Worm (Caenorhabditis elegans) whole organism, L4 larva: ENCODE measurements around the gene C36C5.14.
A peak's percentile ranks its signal among the peaks of the same experiment; 100 is the strongest.

Experiments used
- D1046.2 ChIP-seq: fragments of 200-800 bp; sonication (Bioruptor generic); IDR thresholded peaks from 2 replicates; pipeline ENCODE4 v1.3.6; 2022; ENCODE audit warnings: missing genetic modification characterization, missing compliant biosample characterization
- F26F4.8 ChIP-seq: fragments of 200-800 bp; sonication (Bioruptor generic); conservative IDR thresholded peaks from 2 replicates; pipeline ENCODE4 v1.3.6; 2022; ENCODE audit warnings: missing genetic modification characterization, missing compliant biosample characterization
- F44E2.7 ChIP-seq: fragments of 200-800 bp; sonication (Bioruptor generic); IDR thresholded peaks from 2 replicates; pipeline ENCODE4 v2.1.2; 2022; ENCODE audit warnings: missing genetic modification characterization, missing compliant biosample characterization
- T26A8.4 ChIP-seq: fragments of 200-800 bp; sonication (Bioruptor generic); IDR thresholded peaks from 2 replicates; pipeline ENCODE4 v1.3.6; 2022; ENCODE audit warnings: missing genetic modification characterization, missing compliant biosample characterization
- Y5F2A.4 ChIP-seq: fragments of 200-800 bp; sonication (Bioruptor generic); optimal IDR thresholded peaks from 2 replicates; lab custom pipeline; 2018; ENCODE audit warnings: mild to moderate bottlenecking, missing genetic modification characterization, missing compliant biosample characterization
- ZK337.2 ChIP-seq: fragments of 200-800 bp; sonication (Bioruptor generic); IDR thresholded peaks from 2 replicates; pipeline ENCODE4 v1.3.6; 2022; ENCODE audit warnings: missing genetic modification reagents, missing genetic modification characterization, missing compliant biosample characterization
- aly-2 ChIP-seq: sonication (generic microtip); optimal IDR thresholded peaks from 2 replicates; lab custom pipeline; 2018; ENCODE audit warnings: missing biosample characterization, missing genetic modification characterization
- ama-1 ChIP-seq: fragments of 150-350 bp; optimal IDR thresholded peaks from 2 replicates; lab custom pipeline; 2014; ENCODE audit warnings: inconsistent platforms, mixed read lengths
- attf-4 ChIP-seq: sonication (generic microtip); optimal IDR thresholded peaks from 3 replicates; lab custom pipeline; 2017; ENCODE audit warnings: missing biosample characterization, missing genetic modification characterization
- ceh-20 ChIP-seq: fragments of 200-800 bp; sonication (Bioruptor generic); IDR thresholded peaks from 2 replicates; pipeline ENCODE4 v1.3.6; 2022; ENCODE audit warnings: missing genetic modification reagents, missing genetic modification characterization, missing compliant biosample characterization
- ceh-28 ChIP-seq: fragments of 150-350 bp; optimal IDR thresholded peaks from 2 replicates; lab custom pipeline; 2014; ENCODE audit warnings: missing biosample characterization, missing genetic modification reagents, missing genetic modification characterization
- ceh-32 ChIP-seq: sonication (generic microtip); optimal IDR thresholded peaks from 2 replicates; lab custom pipeline; 2016; ENCODE audit warnings: mild to moderate bottlenecking, missing genetic modification characterization, missing compliant biosample characterization; ENCODE audit not compliant: poor library complexity
- ceh-44 ChIP-seq: fragments of 200-800 bp; sonication (Bioruptor generic); IDR thresholded peaks from 2 replicates; pipeline ENCODE4 v1.3.6; 2022; ENCODE audit warnings: missing genetic modification reagents, missing genetic modification characterization, missing compliant biosample characterization
- ceh-82 ChIP-seq: sonication (generic microtip); optimal IDR thresholded peaks from 2 replicates; lab custom pipeline; 2017; ENCODE audit warnings: missing biosample characterization, missing genetic modification characterization
- ces-1 ChIP-seq: fragments of 150-350 bp; sonication (generic microtip); optimal IDR thresholded peaks from 4 replicates; lab custom pipeline; 2014; ENCODE audit warnings: missing biosample characterization, missing genetic modification reagents, missing genetic modification characterization
- cey-2 ChIP-seq: sonication (generic microtip); optimal IDR thresholded peaks from 3 replicates; lab custom pipeline; 2017; ENCODE audit warnings: missing genetic modification characterization, mild to moderate bottlenecking, missing compliant biosample characterization, antibody characterized with exemption, borderline replicate concordance; ENCODE audit not compliant: insufficient read depth
- ctbp-1 ChIP-seq: fragments of 200-800 bp; sonication (Bioruptor generic); IDR thresholded peaks from 2 replicates; pipeline ENCODE4 v1.3.6; 2022; ENCODE audit warnings: missing genetic modification reagents, missing genetic modification characterization, missing compliant biosample characterization
- daf-12 ChIP-seq: fragments of 150-350 bp; optimal IDR thresholded peaks from 2 replicates; lab custom pipeline; 2014; ENCODE audit warnings: missing biosample characterization, missing genetic modification reagents, missing genetic modification characterization
- daf-8 ChIP-seq: fragments of 200-800 bp; sonication (Bioruptor generic); IDR thresholded peaks from 2 replicates; pipeline ENCODE4 v1.3.6; 2022; ENCODE audit warnings: missing genetic modification characterization, missing compliant biosample characterization
- dmd-8 ChIP-seq: fragments of 200-800 bp; sonication (Bioruptor generic); IDR thresholded peaks from 2 replicates; pipeline ENCODE4 v1.3.6; 2022; ENCODE audit warnings: missing genetic modification characterization, missing compliant biosample characterization
- duxl-1 ChIP-seq: sonication (generic microtip); optimal IDR thresholded peaks from 2 replicates; lab custom pipeline; 2016; ENCODE audit warnings: mild to moderate bottlenecking, missing genetic modification characterization, moderate library complexity, missing compliant biosample characterization; ENCODE audit not compliant: poor library complexity
- fkh-10 ChIP-seq: fragments of 150-350 bp; optimal IDR thresholded peaks from 2 replicates; lab custom pipeline; 2014; ENCODE audit warnings: missing biosample characterization, missing genetic modification reagents, missing genetic modification characterization
- fos-1 ChIP-seq: fragments of 150-350 bp; optimal IDR thresholded peaks from 2 replicates; lab custom pipeline; 2014; ENCODE audit warnings: missing biosample characterization, missing genetic modification characterization
- hmg-1.1 ChIP-seq: fragments of 200-800 bp; sonication (Bioruptor generic); IDR thresholded peaks from 2 replicates; pipeline ENCODE4 v1.3.6; 2022; ENCODE audit warnings: missing genetic modification reagents, missing genetic modification characterization, missing compliant biosample characterization
- lim-7 ChIP-seq: fragments of 200-800 bp; sonication (Bioruptor generic); IDR thresholded peaks from 2 replicates; pipeline ENCODE4 v1.3.6; 2022; ENCODE audit warnings: missing genetic modification characterization, missing compliant biosample characterization
- lin-15B ChIP-seq: fragments of 150-350 bp; sonication (generic microtip); optimal IDR thresholded peaks from 3 replicates; lab custom pipeline; 2014; ENCODE audit warnings: missing biosample characterization, missing genetic modification characterization
- lin-39 ChIP-seq: fragments of 150-350 bp; optimal IDR thresholded peaks from 2 replicates; lab custom pipeline; 2014; ENCODE audit warnings: missing biosample characterization, missing genetic modification reagents, missing genetic modification characterization
- lir-3 ChIP-seq: sonication (generic microtip); optimal IDR thresholded peaks from 2 replicates; lab custom pipeline; 2016; ENCODE audit warnings: mild to moderate bottlenecking, missing genetic modification characterization, missing compliant biosample characterization
- madf-9 ChIP-seq: fragments of 200-800 bp; sonication (Bioruptor generic); conservative IDR thresholded peaks from 2 replicates; pipeline ENCODE4 v1.3.6; 2022; ENCODE audit warnings: missing genetic modification reagents, missing genetic modification characterization, missing compliant biosample characterization
- mdt-29 ChIP-seq: fragments of 200-800 bp; sonication (Bioruptor generic); IDR thresholded peaks from 2 replicates; pipeline ENCODE4 v1.3.6; 2022; ENCODE audit warnings: missing genetic modification reagents, missing genetic modification characterization, missing compliant biosample characterization
- mep-1 ChIP-seq: fragments of 150-350 bp; sonication (generic microtip); optimal IDR thresholded peaks from 3 replicates; lab custom pipeline; 2014; ENCODE audit warnings: missing biosample characterization, missing genetic modification characterization
- mxl-3 ChIP-seq: fragments of 200-800 bp; sonication (Bioruptor generic); optimal IDR thresholded peaks from 2 replicates; lab custom pipeline; 2018; ENCODE audit warnings: mild to moderate bottlenecking, missing genetic modification characterization, missing compliant biosample characterization
- nhr-10 ChIP-seq: fragments of 150-350 bp; optimal IDR thresholded peaks from 2 replicates; lab custom pipeline; 2014; ENCODE audit warnings: missing biosample characterization, missing genetic modification characterization
- nhr-111 ChIP-seq: fragments of 200-800 bp; sonication (Bioruptor generic); optimal IDR thresholded peaks from 2 replicates; lab custom pipeline; 2018; ENCODE audit warnings: mild to moderate bottlenecking, missing genetic modification characterization, missing compliant biosample characterization
- nhr-237 ChIP-seq: sonication (generic microtip); optimal IDR thresholded peaks from 2 replicates; lab custom pipeline; 2017; ENCODE audit warnings: missing biosample characterization, missing genetic modification characterization
- nhr-42 ChIP-seq: fragments of 200-800 bp; sonication (Bioruptor generic); IDR thresholded peaks from 2 replicates; pipeline ENCODE4 v1.3.6; 2022; ENCODE audit warnings: missing genetic modification characterization, missing compliant biosample characterization
- nhr-48 ChIP-seq: sonication (generic microtip); optimal IDR thresholded peaks from 2 replicates; lab custom pipeline; 2016; ENCODE audit warnings: mild to moderate bottlenecking, missing genetic modification characterization, missing compliant biosample characterization
- pha-4 ChIP-seq, 2 experiments: fragments of 150-350 bp in 1 of 2; fragments of 200-800 bp in 1 of 2; sonication (Bioruptor generic) in 1 of 2; IDR thresholded peaks in 1 of 2; optimal IDR thresholded peaks in 1 of 2; 2 replicates each; pipeline versions ENCODE4 v1.3.6 to Lab custom; 2014 to 2022; ENCODE audit warnings: missing genetic modification characterization in 2 of 2, missing genetic modification reagents in 2 of 2, missing biosample characterization in 1 of 2, missing compliant biosample characterization in 1 of 2
- php-3 ChIP-seq: fragments of 200-800 bp; sonication (Bioruptor generic); IDR thresholded peaks from 2 replicates; pipeline ENCODE4 v1.3.6; 2022; ENCODE audit warnings: missing genetic modification reagents, missing genetic modification characterization, missing compliant biosample characterization
- rbr-2 ChIP-seq: sonication (generic microtip); optimal IDR thresholded peaks from 2 replicates; lab custom pipeline; 2016; ENCODE audit warnings: missing genotype, missing genetic modification characterization, missing compliant biosample characterization
- set-16 ChIP-seq: fragments of 200-800 bp; sonication (Bioruptor generic); IDR thresholded peaks from 2 replicates; pipeline ENCODE4 v1.3.6; 2022; ENCODE audit warnings: missing genetic modification reagents, missing genetic modification characterization, missing compliant biosample characterization
- skn-1 ChIP-seq: fragments of 150-350 bp; optimal IDR thresholded peaks from 2 replicates; lab custom pipeline; 2014; ENCODE audit warnings: missing biosample characterization, missing genetic modification characterization
- spr-3 ChIP-seq: fragments of 200-800 bp; sonication (Bioruptor generic); optimal IDR thresholded peaks from 2 replicates; lab custom pipeline; 2018; ENCODE audit warnings: mild to moderate bottlenecking, missing genetic modification characterization, missing compliant biosample characterization
- tra-1 ChIP-seq: fragments of 200-800 bp; sonication (Bioruptor generic); IDR thresholded peaks from 2 replicates; pipeline ENCODE4 v1.3.6; 2022; ENCODE audit warnings: missing genetic modification reagents, missing genetic modification characterization, missing compliant biosample characterization
- zip-2 ChIP-seq: fragments of 150-350 bp; optimal IDR thresholded peaks from 2 replicates; lab custom pipeline; 2014; ENCODE audit warnings: missing biosample characterization, missing genetic modification characterization

The C36C5.14 gene

ce11 chrV:3176161-3176560, 10.8 kb upstream of the C36C5.14 start, which contains the start of gene srab-8:
Gene srab-8 (plus strand): TSS chrV:3176461.
- TF ChIP-seq mep-1 (no peak), ces-1 (GFP tag; lab: Kevin White, UChicago) (no peak), tra-1 (no peak), Y5F2A.4 (no peak), daf-8 (GFP tag; lab: Robert Waterston, UW) (no peak), zip-2 (tag; lab: Kevin White, UChicago) (no peak), T26A8.4 (GFP tag; lab: Robert Waterston, UW) (no peak)
- TF ChIP-seq, all 104 proteins: peak for 0

ce11 chrV:3171625-3172024, 6.3 kb upstream of the C36C5.14 start:
- TF ChIP-seq Y5F2A.4: no peak
- peak; percentile 86 for TF ChIP-seq ceh-28 (tag; lab: Kevin White, UChicago)
- TF ChIP-seq nhr-42: no peak

- TF ChIP-seq ZK337.2 (GFP tag; lab: Robert Waterston, UW) (no peak), D1046.2 (no peak), duxl-1 (tag; lab: Kevin White, UChicago) (no peak), lin-15B (tag; lab: Kevin White, UChicago) (no peak), php-3 (GFP tag; lab: Robert Waterston, UW) (no peak), pha-4 (GFP tag; IDR thresholded peaks at IDR 0.05; lab: Robert Waterston, UW) (no peak), pha-4 (tag; optimal IDR thresholded peaks at IDR 0.05; lab: Kevin White, UChicago) (no peak), ceh-44 (GFP tag; lab: Robert Waterston, UW) (no peak), ceh-32 (tag; lab: Kevin White, UChicago) (no peak), lir-3 (tag; lab: Kevin White, UChicago) (no peak), daf-12 (no peak), skn-1 (tag; lab: Kevin White, UChicago) (no peak)
These were observed 4.5 kb upstream of the C36C5.14 start, which contains the start of gene srbc-6 for ce11 chrV:3169838-3170237. Gene srbc-6 (plus strand): TSS chrV:3170138.

- no peak for TF ChIP-seq aly-2 (tag; lab: Kevin White, UChicago)
- no peak for TF ChIP-seq spr-3
- TF ChIP-seq rbr-2 (tag; lab: Kevin White, UChicago): no peak
- TF ChIP-seq mxl-3 (GFP tag; lab: Kevin White, UChicago): no peak
- TF ChIP-seq set-16: no peak
- no peak for TF ChIP-seq lim-7 (GFP tag; lab: Robert Waterston, UW)
- no peak for TF ChIP-seq cey-2 (tag; lab: Kevin White, UChicago)
- no peak for TF ChIP-seq lin-39 (tag; lab: Kevin White, UChicago)
- TF ChIP-seq fkh-10 (GFP tag; lab: Kevin White, UChicago): no peak
- TF ChIP-seq daf-12: no peak
- TF ChIP-seq nhr-237: no peak
- TF ChIP-seq ama-1 (lab: Kevin White, UChicago): no peak
- no peak for TF ChIP-seq fos-1
- TF ChIP-seq, all 104 proteins: peak for 0
These were observed 3.3 kb upstream of the C36C5.14 start, which contains the start of gene C36C5.15 for ce11 chrV:3168650-3169049. Gene C36C5.15 (minus strand): TSS chrV:3168750.

- TF ChIP-seq F44E2.7 (GFP tag; lab: Robert Waterston, UW): no peak
- TF ChIP-seq dmd-8 (GFP tag; lab: Robert Waterston, UW): no peak
- TF ChIP-seq F26F4.8 (GFP tag; lab: Robert Waterston, UW): no peak
- no peak for TF ChIP-seq nhr-42
- TF ChIP-seq ceh-82 (tag; lab: Kevin White, UChicago): no peak
- TF ChIP-seq attf-4: no peak
- no peak for TF ChIP-seq mdt-29 (GFP tag; lab: Robert Waterston, UW)
- TF ChIP-seq hmg-1.1: no peak
- no peak for TF ChIP-seq nhr-10 (tag; lab: Kevin White, UChicago)
- no peak for TF ChIP-seq nhr-111
- TF ChIP-seq cey-2 (tag; lab: Kevin White, UChicago): no peak
- no peak for TF ChIP-seq ctbp-1
- no peak for TF ChIP-seq ceh-20 (GFP tag; lab: Robert Waterston, UW)
- no peak for TF ChIP-seq lin-15B (tag; lab: Kevin White, UChicago)
- no peak for TF ChIP-seq madf-9
- no peak for TF ChIP-seq lim-7 (GFP tag; lab: Robert Waterston, UW)
- TF ChIP-seq nhr-48: no peak
These were observed 922 bp upstream of the C36C5.14 start, which contains the start of gene C36C5.4 for ce11 chrV:3166260-3166659. Gene C36C5.4 (plus strand): TSS chrV:3166560.
